Worm (Caenorhabditis elegans): Measurements from ENCODE around the gene H03G16.5.

The H03G16.5 gene

DNA sequence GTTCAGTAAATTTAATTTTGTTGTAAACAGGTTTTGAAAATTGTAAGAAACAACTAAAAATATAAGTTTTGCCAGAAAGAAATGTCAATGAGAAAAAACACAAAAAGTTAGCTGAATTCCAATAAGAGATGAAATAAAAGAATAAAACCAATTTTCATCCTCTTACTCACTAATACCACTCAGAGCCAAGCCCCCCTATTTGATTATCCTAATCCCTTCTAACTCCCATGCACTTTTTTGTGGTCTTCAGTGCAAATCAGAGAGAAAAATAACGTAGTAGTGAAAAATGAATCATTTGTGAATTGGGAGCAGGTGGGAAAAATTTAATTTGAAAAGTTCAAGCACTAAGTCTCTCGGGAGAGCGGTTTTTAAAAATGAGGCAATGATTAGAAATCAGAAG, 15.3 kb downstream of the H03G16.5 start:
- peak; percentile 37 for TF ChIP-seq ces-1 (GFP tag; optimal IDR thresholded peaks at IDR 0.05)
- TF ChIP-seq nhr-42 (GFP tag; IDR thresholded peaks at IDR 0.05) = no peak
- no peak for TF ChIP-seq lin-1 (GFP tag; IDR thresholded peaks at IDR 0.05)
- TF ChIP-seq unc-62 (GFP tag; optimal IDR thresholded peaks at IDR 0.05 in 1 of 2) = no peak
- no peak for TF ChIP-seq unc-62 (tag; optimal IDR thresholded peaks at IDR 0.05)
- no peak for TF ChIP-seq duxl-1 (tag; optimal IDR thresholded peaks at IDR 0.05; ENCODE audit: poor library complexity)

DNA sequence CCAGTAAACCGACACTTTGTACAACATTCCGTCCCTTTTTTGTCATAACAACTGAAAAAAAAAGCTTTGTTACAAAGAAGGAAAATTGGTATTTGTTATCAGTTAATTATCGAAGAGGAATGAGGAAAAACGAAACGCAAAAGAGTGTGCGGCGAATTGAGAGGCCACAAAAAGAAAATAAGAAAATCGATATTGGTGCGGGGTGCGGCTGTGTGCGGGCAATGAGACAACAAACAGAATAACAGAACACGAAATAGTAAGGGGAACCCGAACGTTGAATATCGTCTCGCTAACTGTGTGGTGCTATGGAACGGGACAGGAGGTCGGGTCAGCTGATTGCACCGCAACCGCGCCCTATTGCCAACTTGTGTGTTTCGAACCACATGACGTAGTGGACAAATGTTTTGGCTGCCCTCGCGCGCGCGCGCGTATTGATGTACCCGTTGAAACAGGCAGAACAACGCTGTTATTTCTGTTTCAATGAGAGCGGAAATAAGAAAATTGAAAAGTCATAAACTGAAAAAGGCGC, 16.0 kb downstream of the H03G16.5 start, which contains the start of gene C18B12.4:
Gene C18B12.4, minus strand, starts transcription at position 51 of the 529 bp plus-strand sequence.
- no peak for TF ChIP-seq nhr-10 (tag; optimal IDR thresholded peaks at IDR 0.05)
- TF ChIP-seq zip-2 (tag; optimal IDR thresholded peaks at IDR 0.05) = no peak
- TF ChIP-seq nhr-25 (tag; optimal IDR thresholded peaks at IDR 0.05; ENCODE audit: borderline replicate concordance, insufficient read depth) = peak; percentile 87
- TF ChIP-seq lin-39 (tag; optimal IDR thresholded peaks at IDR 0.05) = no peak
- TF ChIP-seq F44E2.7 (GFP tag; IDR thresholded peaks at IDR 0.05) = no peak
- peak; percentile 94 for TF ChIP-seq hmg-1.1 (GFP tag; IDR thresholded peaks at IDR 0.05)
- no peak for TF ChIP-seq skn-1 (tag; optimal IDR thresholded peaks at IDR 0.05)
- TF ChIP-seq tag-97 (GFP tag; IDR thresholded peaks at IDR 0.05) = no peak
- peak; percentile 90 for TF ChIP-seq dmd-6 (GFP tag; IDR thresholded peaks at IDR 0.05)
- TF ChIP-seq unc-130 (GFP tag; optimal IDR thresholded peaks at IDR 0.05) = no peak
- TF ChIP-seq egl-43 (GFP tag; IDR thresholded peaks at IDR 0.05) = no peak; the same call in 1 of the 2 replicates
- peak; percentile 75 for TF ChIP-seq T20F7.1 (GFP tag; optimal IDR thresholded peaks at IDR 0.05)
- no peak for TF ChIP-seq aly-2 (tag; optimal IDR thresholded peaks at IDR 0.05)
- TF ChIP-seq lin-15B (tag; optimal IDR thresholded peaks at IDR 0.05) = no peak
- peak; percentile 62 for TF ChIP-seq nhr-6 (tag; optimal IDR thresholded peaks at IDR 0.05)
- TF ChIP-seq snpc-1.2 (GFP tag; IDR thresholded peaks at IDR 0.05) = no peak
- peak; percentile 72 for TF ChIP-seq mes-2 (tag; optimal IDR thresholded peaks at IDR 0.05; ENCODE audit: poor library complexity, severe bottlenecking)
- TF ChIP-seq ztf-7 (tag; optimal IDR thresholded peaks at IDR 0.05) = no peak
- TF ChIP-seq hif-1 (tag; optimal IDR thresholded peaks at IDR 0.05) = peak in 1 of 2 experiments; percentile 82
- TF ChIP-seq snpc-4 (tag; optimal IDR thresholded peaks at IDR 0.05) = no peak
- peak; percentile 98 for TF ChIP-seq hlh-11 (tag; optimal IDR thresholded peaks at IDR 0.05)
- no peak for TF ChIP-seq lir-3 (tag; optimal IDR thresholded peaks at IDR 0.05)
- TF ChIP-seq nhr-111 (GFP tag; optimal IDR thresholded peaks at IDR 0.05) = no peak
- peak; percentile 93 for TF ChIP-seq lin-38 (GFP tag; IDR thresholded peaks at IDR 0.05)
- peak; percentile 93 for TF ChIP-seq nhr-28 (tag; optimal IDR thresholded peaks at IDR 0.05)
- TF ChIP-seq daf-8 (GFP tag; IDR thresholded peaks at IDR 0.05) = no peak
- TF ChIP-seq ceh-28 (tag; optimal IDR thresholded peaks at IDR 0.05) = peak; percentile 45
- TF ChIP-seq ama-1 (optimal IDR thresholded peaks at IDR 0.05) = peak; percentile 78
- peak; percentile 92 for TF ChIP-seq mxl-3 (GFP tag; optimal IDR thresholded peaks at IDR 0.05)
- TF ChIP-seq ces-1 (GFP tag; optimal IDR thresholded peaks at IDR 0.05) = no peak
- peak; percentile 68 for TF ChIP-seq vab-7 (GFP tag; IDR thresholded peaks at IDR 0.05)
- no peak for TF ChIP-seq ceh-62 (tag; optimal IDR thresholded peaks at IDR 0.05)
- peak; percentile 81 for TF ChIP-seq dve-1 (tag; optimal IDR thresholded peaks at IDR 0.05; ENCODE audit: insufficient read depth)
- no peak for TF ChIP-seq cey-2 (tag; optimal IDR thresholded peaks at IDR 0.05; ENCODE audit: borderline replicate concordance, insufficient read depth)
- no peak for TF ChIP-seq Y48G9A.11 (GFP tag; IDR thresholded peaks at IDR 0.05)
- TF ChIP-seq unc-62 (GFP tag; optimal IDR thresholded peaks at IDR 0.05 in 1 of 2) = peak in 1 of 2 experiments; percentile 98
- no peak for TF ChIP-seq unc-62 (tag; optimal IDR thresholded peaks at IDR 0.05)
- TF ChIP-seq zfp-3 (GFP tag; conservative IDR thresholded peaks at IDR 0.05) = 0 out of 2 replicates have a peak, but pooled peaks have one; percentile 36
- no peak for TF ChIP-seq mdt-29 (GFP tag; IDR thresholded peaks at IDR 0.05)
- no peak for TF ChIP-seq R02D3.7 (tag; optimal IDR thresholded peaks at IDR 0.05)
- peak; percentile 73; the same call in 1 of the 2 replicates for TF ChIP-seq lin-1 (GFP tag; IDR thresholded peaks at IDR 0.05)
- peak; percentile 69 for TF ChIP-seq dpl-1 (GFP tag; optimal IDR thresholded peaks at IDR 0.05)
- no peak for TF ChIP-seq ztf-11 (tag; optimal IDR thresholded peaks at IDR 0.05)
- peak; percentile 40 for TF ChIP-seq pha-4 (GFP tag; IDR thresholded peaks at IDR 0.05)
- TF ChIP-seq pha-4 (tag; optimal IDR thresholded peaks at IDR 0.05) = peak; percentile 3
- TF ChIP-seq unc-39 (tag; optimal IDR thresholded peaks at IDR 0.05) = no peak
- peak; percentile 44 for TF ChIP-seq F37D6.2 (tag; optimal IDR thresholded peaks at IDR 0.05)
